Fruit fly (Drosophila melanogaster) whole organism, wandering third instar larva: ENCODE measurements around the gene Npc2c.

Source experiments
- Abd-B ChIP-seq: fragments of >200 bp; optimal IDR thresholded peaks from 2 replicates; lab custom pipeline; 2017; ENCODE audit warnings: missing biosample characterization, missing genetic modification characterization
- CG32264 ChIP-seq: fragments of 200-800 bp; sonication (Bioruptor generic); optimal IDR thresholded peaks from 2 replicates; lab custom pipeline; 2016; ENCODE audit warnings: missing biosample characterization, missing genetic modification characterization
- CG9705 ChIP-seq: fragments of 200-800 bp; sonication (Bioruptor generic); optimal IDR thresholded peaks from 2 replicates; lab custom pipeline; 2018; ENCODE audit warnings: missing biosample characterization, mild to moderate bottlenecking, missing genetic modification characterization
- Dfd ChIP-seq: fragments of >200 bp; optimal IDR thresholded peaks from 2 replicates; lab custom pipeline; 2017; ENCODE audit warnings: missing biosample characterization, missing genetic modification characterization
- GATAd ChIP-seq: sonication (Bioruptor generic); optimal IDR thresholded peaks from 2 replicates; lab custom pipeline; 2016; ENCODE audit warnings: missing biosample characterization, missing genetic modification characterization
- HLH106 ChIP-seq: fragments of 200-800 bp; optimal IDR thresholded peaks from 3 replicates; lab custom pipeline; 2019; ENCODE audit warnings: missing biosample characterization, mild to moderate bottlenecking, missing genetic modification characterization, moderate library complexity
- Hr78 ChIP-seq: fragments of >200 bp; optimal IDR thresholded peaks from 2 replicates; lab custom pipeline; 2017; ENCODE audit warnings: missing biosample characterization, missing genetic modification characterization
- Hr83 ChIP-seq: fragments of 200-300 bp; sonication (Bioruptor generic); optimal IDR thresholded peaks from 2 replicates; lab custom pipeline; 2016; ENCODE audit warnings: missing biosample characterization, mild to moderate bottlenecking, missing genetic modification characterization, moderate library complexity; ENCODE audit not compliant: poor library complexity, severe bottlenecking
- Jra ChIP-seq: sonication (Bioruptor generic); optimal IDR thresholded peaks from 2 replicates; lab custom pipeline; 2016; ENCODE audit warnings: missing biosample characterization, missing genetic modification characterization
- Mio ChIP-seq: sonication (Bioruptor generic); optimal IDR thresholded peaks from 2 replicates; lab custom pipeline; 2016; ENCODE audit warnings: missing biosample characterization, missing genetic modification characterization
- Myc ChIP-seq: fragments of >200 bp; optimal IDR thresholded peaks from 2 replicates; lab custom pipeline; 2017
- OdsH ChIP-seq: fragments of 200-800 bp; sonication (Bioruptor generic); optimal IDR thresholded peaks from 2 replicates; lab custom pipeline; 2016; ENCODE audit warnings: missing biosample characterization, mild to moderate bottlenecking, missing genetic modification characterization
- Sp1 ChIP-seq: fragments of 200-800 bp; sonication (Bioruptor generic); optimal IDR thresholded peaks from 3 replicates; lab custom pipeline; 2019; ENCODE audit warnings: missing biosample characterization, mild to moderate bottlenecking, missing genetic modification characterization, moderate library complexity
- Vsx2 ChIP-seq: fragments of 200-300, 225-300 bp; sonication (Bioruptor generic); optimal IDR thresholded peaks from 2 replicates; lab custom pipeline; 2018; ENCODE audit warnings: missing biosample characterization, missing genetic modification characterization; ENCODE audit not compliant: partially characterized antibody
- br ChIP-seq: fragments of 200-800 bp; sonication (Bioruptor generic); optimal IDR thresholded peaks from 2 replicates; lab custom pipeline; 2016; ENCODE audit warnings: missing biosample characterization, missing genetic modification characterization
- brk ChIP-seq: fragments of 200-800 bp; sonication (Bioruptor generic); optimal IDR thresholded peaks from 2 replicates; lab custom pipeline; 2016; ENCODE audit warnings: missing biosample characterization, mild to moderate bottlenecking, missing genetic modification characterization
- dl ChIP-seq, 2 experiments: fragments of 175-275, 200-275 bp in 1 of 2; fragments of 200-275 bp in 1 of 2; sonication (Bioruptor generic); optimal IDR thresholded peaks; lab custom pipeline; 2018; ENCODE audit warnings: mild to moderate bottlenecking in 2 of 2, missing biosample characterization in 2 of 2, missing genetic modification characterization in 2 of 2, moderate library complexity in 2 of 2; ENCODE audit not compliant: partially characterized antibody in 2 of 2, insufficient read depth in 1 of 2
- dsf ChIP-seq: sonication (Bioruptor generic); optimal IDR thresholded peaks from 2 replicates; lab custom pipeline; 2016; ENCODE audit warnings: missing biosample characterization, missing genetic modification characterization, borderline replicate concordance
- foxo ChIP-seq, 2 experiments: fragments of 200-800 bp; sonication (Bioruptor generic); optimal IDR thresholded peaks; 2 replicates in 1 of 2; 3 replicates in 1 of 2; lab custom pipeline; 2016 to 2017; ENCODE audit warnings: missing biosample characterization in 2 of 2, missing genetic modification characterization in 2 of 2
- fru ChIP-seq: fragments of 200-800 bp; sonication (Bioruptor generic); optimal IDR thresholded peaks from 3 replicates; lab custom pipeline; 2016; ENCODE audit warnings: missing biosample characterization, mild to moderate bottlenecking, missing genetic modification characterization
- h ChIP-seq: fragments of 200-800 bp; sonication (Bioruptor generic); optimal IDR thresholded peaks from 3 replicates; lab custom pipeline; 2016; ENCODE audit warnings: missing biosample characterization, mild to moderate bottlenecking, missing genetic modification characterization
- lola ChIP-seq: fragments of >200 bp; optimal IDR thresholded peaks from 2 replicates; lab custom pipeline; 2017; ENCODE audit warnings: missing biosample characterization, missing genetic modification characterization
- psq ChIP-seq: fragments of 200-800 bp; sonication (Bioruptor generic); optimal IDR thresholded peaks from 3 replicates; lab custom pipeline; 2017; ENCODE audit warnings: missing biosample characterization, mild to moderate bottlenecking, missing genetic modification characterization, moderate library complexity
- rgr ChIP-seq: fragments of 200-800 bp; sonication (Bioruptor generic); optimal IDR thresholded peaks from 3 replicates; lab custom pipeline; 2016; ENCODE audit warnings: missing biosample characterization, mild to moderate bottlenecking, missing genetic modification characterization
- sage ChIP-seq: fragments of 200-800 bp; sonication (Bioruptor generic); optimal IDR thresholded peaks from 2 replicates; lab custom pipeline; 2016; ENCODE audit warnings: missing biosample characterization, mild to moderate bottlenecking, missing genetic modification characterization
- sv ChIP-seq: fragments of 200-800 bp; sonication (Bioruptor generic); optimal IDR thresholded peaks from 3 replicates; lab custom pipeline; 2016; ENCODE audit warnings: missing biosample characterization, missing genetic modification characterization
- tai ChIP-seq: sonication (Bioruptor generic); optimal IDR thresholded peaks from 2 replicates; lab custom pipeline; 2016; ENCODE audit warnings: missing biosample characterization, missing genetic modification characterization
- woc ChIP-seq: sonication (Bioruptor generic); optimal IDR thresholded peaks from 2 replicates; lab custom pipeline; 2016; ENCODE audit warnings: missing biosample characterization, mild to moderate bottlenecking, missing genetic modification characterization

Gene Npc2c

dm6 chr3R:10067605-10068004 lies 7.6 kb downstream of the Npc2c start, which contains the start of gene CG33784:
Gene CG33784 (plus strand): TSS chr3R:10067905.
- no peak for TF ChIP-seq CG9705 (GFP tag; lab: Kevin White, UChicago)
- TF ChIP-seq h (GFP tag; lab: Kevin White, UChicago): no peak
- no peak for TF ChIP-seq Dfd (GFP tag; lab: Kevin White, UChicago)
- TF ChIP-seq OdsH (GFP tag; lab: Kevin White, UChicago): no peak
- TF ChIP-seq Abd-B (GFP tag; lab: Kevin White, UChicago): no peak
- no peak for TF ChIP-seq sv (GFP tag; lab: Kevin White, UChicago)
- no peak for TF ChIP-seq Mio
- no peak for TF ChIP-seq dsf (GFP tag; lab: Kevin White, UChicago)
- TF ChIP-seq Vsx2: no peak
- TF ChIP-seq Myc (lab: Kevin White, UChicago): no peak
- no peak for TF ChIP-seq Hr78 (GFP tag; lab: Kevin White, UChicago)
- no peak for TF ChIP-seq tai (GFP tag; lab: Kevin White, UChicago)
- TF ChIP-seq psq: no peak
- no peak for TF ChIP-seq lola (GFP tag; lab: Kevin White, UChicago)
- TF ChIP-seq Jra: no peak
- TF ChIP-seq foxo (GFP tag; optimal IDR thresholded peaks at IDR 0.05; lab: Kevin White, UChicago): no peak
- TF ChIP-seq br (GFP tag; lab: Kevin White, UChicago): no peak

dm6 chr3R:10068780-10069179 lies 8.7 kb downstream of the Npc2c start:
- peak; percentile 92 for TF ChIP-seq Vsx2
- no peak for TF ChIP-seq fru (GFP tag; lab: Kevin White, UChicago)
- TF ChIP-seq, all 38 proteins: peak for 1

dm6 chr3R:10070195-10070594 lies 10.1 kb downstream of the Npc2c start:
- TF ChIP-seq brk (GFP tag; lab: Kevin White, UChicago): no peak
- peak in 1 of 2 experiments; percentile 13 for TF ChIP-seq dl (GFP tag; optimal IDR thresholded peaks at IDR 0.05; lab: Kevin White, UChicago; ENCODE audit: insufficient read depth in 1 of 2, partially characterized antibody in 2 of 2)

- TF ChIP-seq Dfd (GFP tag; lab: Kevin White, UChicago) (peak; percentile 25), HLH106 (no peak), Myc (lab: Kevin White, UChicago) (no peak)
Observed at dm6 chr3R:10070817-10071216, 10.8 kb downstream of the Npc2c start, which contains the start of gene nerfin-2. Gene nerfin-2 (plus strand): TSS chr3R:10071117.

dm6 chr3R:10075323-10075788 lies 15.3 kb downstream of the Npc2c start, which contains the start of gene Alp13:
Gene Alp13 (minus strand): TSS chr3R:10075373.
- no peak for TF ChIP-seq GATAd (GFP tag; lab: Kevin White, UChicago)
- TF ChIP-seq HLH106: no peak
- TF ChIP-seq dsf (GFP tag; lab: Kevin White, UChicago): no peak
- TF ChIP-seq CG9705 (GFP tag; lab: Kevin White, UChicago): no peak
- TF ChIP-seq Sp1 (GFP tag; lab: Kevin White, UChicago): no peak
- TF ChIP-seq Abd-B (GFP tag; lab: Kevin White, UChicago): no peak
- TF ChIP-seq woc (GFP tag; lab: Kevin White, UChicago): no peak
- TF ChIP-seq Hr83 (GFP tag; lab: Kevin White, UChicago): no peak
- no peak for TF ChIP-seq Hr78 (GFP tag; lab: Kevin White, UChicago)

dm6 chr3R:10076665-10077064 lies 16.6 kb downstream of the Npc2c start:
- TF ChIP-seq Sp1 (GFP tag; lab: Kevin White, UChicago): no peak
- no peak for TF ChIP-seq Dfd (GFP tag; lab: Kevin White, UChicago)
- peak; percentile 26 for TF ChIP-seq HLH106
- no peak for TF ChIP-seq GATAd (GFP tag; lab: Kevin White, UChicago)
- peak; percentile 4 for TF ChIP-seq brk (GFP tag; lab: Kevin White, UChicago)
- peak; percentile 17 for TF ChIP-seq fru (GFP tag; lab: Kevin White, UChicago)
- TF ChIP-seq Hr78 (GFP tag; lab: Kevin White, UChicago): no peak
- TF ChIP-seq br (GFP tag; lab: Kevin White, UChicago): peak; percentile 28
- no peak for TF ChIP-seq CG32264 (GFP tag; lab: Kevin White, UChicago)
- peak; percentile 65 for TF ChIP-seq Hr83 (GFP tag; lab: Kevin White, UChicago)
- no peak for TF ChIP-seq psq
- TF ChIP-seq sage (GFP tag; lab: Kevin White, UChicago): no peak
- TF ChIP-seq Abd-B (GFP tag; lab: Kevin White, UChicago): no peak
- peak; percentile 46 for TF ChIP-seq rgr (GFP tag; lab: Kevin White, UChicago)
- peak in 1 of 2 experiments; percentile 24 for TF ChIP-seq foxo (GFP tag; optimal IDR thresholded peaks at IDR 0.05; lab: Kevin White, UChicago)
- peak; percentile 6 for TF ChIP-seq OdsH (GFP tag; lab: Kevin White, UChicago)
- peak; percentile 23 for TF ChIP-seq h (GFP tag; lab: Kevin White, UChicago)
